Worm (Caenorhabditis elegans) whole organism, late embryonic: ENCODE data around the gene cwf-19L1.
"Not testable (repeated sequence)": the region's sequence is repeated elsewhere in the genome, so short reads cannot be mapped to it uniquely, and the experiment has no call there.

Source experiments
- C08G9.2 ChIP-seq: sonication (generic microtip); optimal IDR thresholded peaks from 2 replicates; lab custom pipeline; 2016; ENCODE audit warnings: mild to moderate bottlenecking, missing genetic modification characterization, moderate library complexity, missing compliant biosample characterization
- F13H6.1 ChIP-seq: sonication (generic microtip); optimal IDR thresholded peaks from 2 replicates; lab custom pipeline; 2016; ENCODE audit warnings: missing genetic modification characterization, missing compliant biosample characterization
- K02D7.2 ChIP-seq: sonication (generic microtip); optimal IDR thresholded peaks from 2 replicates; lab custom pipeline; 2017; ENCODE audit warnings: mild to moderate bottlenecking, missing genetic modification characterization, missing compliant biosample characterization
- K09A11.1 ChIP-seq: sonication (generic microtip); optimal IDR thresholded peaks from 2 replicates; lab custom pipeline; 2017; ENCODE audit warnings: antibody characterized with exemption, mild to moderate bottlenecking, missing genetic modification characterization, missing compliant biosample characterization; ENCODE audit not compliant: insufficient read depth
- ahr-1 ChIP-seq: sonication (generic microtip); optimal IDR thresholded peaks from 2 replicates; lab custom pipeline; 2016; ENCODE audit warnings: missing genetic modification characterization, missing compliant biosample characterization
- ama-1 ChIP-seq: fragments of 150-350 bp; optimal IDR thresholded peaks from 2 replicates; lab custom pipeline; 2014
- ceh-14 ChIP-seq: sonication (generic microtip); optimal IDR thresholded peaks from 2 replicates; lab custom pipeline; 2016; ENCODE audit warnings: missing genotype, missing genetic modification characterization, missing compliant biosample characterization
- ceh-24 ChIP-seq: sonication (generic microtip); optimal IDR thresholded peaks from 2 replicates; lab custom pipeline; 2016; ENCODE audit warnings: mild to moderate bottlenecking, missing genetic modification characterization, missing compliant biosample characterization
- ceh-30 ChIP-seq: fragments of 150-350 bp; optimal IDR thresholded peaks from 2 replicates; lab custom pipeline; 2014; ENCODE audit warnings: missing biosample characterization, missing genetic modification characterization
- ceh-31 ChIP-seq: sonication (generic microtip); optimal IDR thresholded peaks from 2 replicates; lab custom pipeline; 2016; ENCODE audit warnings: missing genetic modification characterization, missing compliant biosample characterization
- ceh-45 ChIP-seq: fragments of 200-800 bp; sonication (Bioruptor generic); IDR thresholded peaks from 2 replicates; pipeline ENCODE4 v1.3.6; 2022; ENCODE audit warnings: missing genetic modification reagents, missing genetic modification characterization, missing compliant biosample characterization
- ceh-48 ChIP-seq: sonication (generic microtip); optimal IDR thresholded peaks from 2 replicates; lab custom pipeline; 2016; ENCODE audit warnings: missing genetic modification characterization, inconsistent platforms, missing compliant biosample characterization
- ceh-6 ChIP-seq: fragments of 200-800 bp; sonication (Bioruptor generic); optimal IDR thresholded peaks from 2 replicates; lab custom pipeline; 2018; ENCODE audit warnings: mild to moderate bottlenecking, missing genetic modification characterization, missing compliant biosample characterization
- ceh-9 ChIP-seq: sonication (generic microtip); optimal IDR thresholded peaks from 2 replicates; lab custom pipeline; 2016; ENCODE audit warnings: mild to moderate bottlenecking, missing genetic modification characterization, inconsistent platforms, missing compliant biosample characterization
- elt-2 ChIP-seq: sonication (generic microtip); optimal IDR thresholded peaks from 2 replicates; lab custom pipeline; 2016; ENCODE audit warnings: missing genetic modification reagents, missing genetic modification characterization, missing compliant biosample characterization
- elt-4 ChIP-seq: sonication (generic microtip); optimal IDR thresholded peaks from 2 replicates; lab custom pipeline; 2016; ENCODE audit warnings: missing genetic modification characterization, missing compliant biosample characterization
- ets-4 ChIP-seq: sonication (generic microtip); optimal IDR thresholded peaks from 2 replicates; lab custom pipeline; 2016; ENCODE audit warnings: missing genetic modification characterization, missing compliant biosample characterization
- eyg-1 ChIP-seq: sonication (generic microtip); optimal IDR thresholded peaks from 2 replicates; lab custom pipeline; 2016; ENCODE audit warnings: missing genotype, missing genetic modification characterization, missing compliant biosample characterization
- fkh-10 ChIP-seq: fragments of 150-350 bp; optimal IDR thresholded peaks from 2 replicates; lab custom pipeline; 2014; ENCODE audit warnings: missing biosample characterization, missing genetic modification reagents, missing genetic modification characterization
- gmeb-2 ChIP-seq: sonication (generic microtip); optimal IDR thresholded peaks from 2 replicates; lab custom pipeline; 2016; ENCODE audit warnings: missing genetic modification characterization, inconsistent platforms, missing compliant biosample characterization
- hlh-13 ChIP-seq: fragments of 200-800 bp; sonication (Bioruptor generic); optimal IDR thresholded peaks from 2 replicates; lab custom pipeline; 2018; ENCODE audit warnings: mild to moderate bottlenecking, missing genetic modification characterization, missing compliant biosample characterization
- hlh-6 ChIP-seq: sonication (generic microtip); optimal IDR thresholded peaks from 2 replicates; lab custom pipeline; 2016; ENCODE audit warnings: missing genotype, missing genetic modification characterization, missing compliant biosample characterization
- lim-6 ChIP-seq: sonication (generic microtip); optimal IDR thresholded peaks from 2 replicates; lab custom pipeline; 2016; ENCODE audit warnings: missing genetic modification characterization, missing compliant biosample characterization
- lin-11 ChIP-seq: fragments of 200-800 bp; sonication (Bioruptor generic); optimal IDR thresholded peaks from 2 replicates; lab custom pipeline; 2018; ENCODE audit warnings: mild to moderate bottlenecking, missing genetic modification characterization, missing compliant biosample characterization
- mec-3 ChIP-seq: sonication (generic microtip); optimal IDR thresholded peaks from 2 replicates; lab custom pipeline; 2016; ENCODE audit warnings: borderline replicate concordance, missing genetic modification characterization, missing compliant biosample characterization
- nfya-1 ChIP-seq: sonication (generic microtip); optimal IDR thresholded peaks from 2 replicates; lab custom pipeline; 2017; ENCODE audit warnings: missing genetic modification characterization, mild to moderate bottlenecking, missing compliant biosample characterization, antibody characterized with exemption, moderate library complexity
- nhr-232 ChIP-seq: sonication (generic microtip); optimal IDR thresholded peaks from 2 replicates; lab custom pipeline; 2016; ENCODE audit warnings: missing genetic modification characterization, missing compliant biosample characterization
- pax-1 ChIP-seq: fragments of 150-350 bp; optimal IDR thresholded peaks from 2 replicates; lab custom pipeline; 2014; ENCODE audit warnings: missing biosample characterization, missing genetic modification characterization
- pha-2 ChIP-seq: sonication (generic microtip); optimal IDR thresholded peaks from 2 replicates; lab custom pipeline; 2017; ENCODE audit warnings: mild to moderate bottlenecking, missing genetic modification characterization, missing compliant biosample characterization
- pqm-1 ChIP-seq: sonication (generic microtip); optimal IDR thresholded peaks from 2 replicates; lab custom pipeline; 2016; ENCODE audit warnings: missing genetic modification characterization, missing compliant biosample characterization
- pros-1 ChIP-seq: fragments of 150-350 bp; optimal IDR thresholded peaks from 2 replicates; lab custom pipeline; 2014; ENCODE audit warnings: missing biosample characterization, missing genetic modification reagents, missing genetic modification characterization
- ref-2 ChIP-seq: sonication (generic microtip); optimal IDR thresholded peaks from 2 replicates; lab custom pipeline; 2016; ENCODE audit warnings: missing genetic modification characterization, missing compliant biosample characterization
- sdc-2 ChIP-seq: sonication (generic microtip); optimal IDR thresholded peaks from 2 replicates; lab custom pipeline; 2016; ENCODE audit warnings: missing genotype, missing genetic modification characterization, missing compliant biosample characterization
- sox-2 ChIP-seq: fragments of 200-800 bp; sonication (Bioruptor generic); IDR thresholded peaks from 2 replicates; pipeline ENCODE4 v1.3.6; 2022; ENCODE audit warnings: missing genetic modification reagents, missing genetic modification characterization, missing compliant biosample characterization
- syd-9 ChIP-seq: sonication (generic microtip); optimal IDR thresholded peaks from 2 replicates; lab custom pipeline; 2016; ENCODE audit warnings: mild to moderate bottlenecking, missing genetic modification characterization, moderate library complexity, missing compliant biosample characterization
- tbx-2 ChIP-seq: sonication (generic microtip); optimal IDR thresholded peaks from 2 replicates; lab custom pipeline; 2016; ENCODE audit warnings: missing genetic modification characterization, missing compliant biosample characterization
- tbx-7 ChIP-seq: sonication (generic microtip); optimal IDR thresholded peaks from 2 replicates; lab custom pipeline; 2016; ENCODE audit warnings: missing genotype, missing genetic modification characterization, missing compliant biosample characterization
- unc-3 ChIP-seq, 2 experiments: fragments of 200-800 bp in 1 of 2; sonication (Bioruptor generic) in 1 of 2; sonication (generic microtip) in 1 of 2; conservative IDR thresholded peaks in 1 of 2; optimal IDR thresholded peaks in 1 of 2; 2 replicates each; pipeline versions ENCODE4 v1.3.6 to Lab custom; 2016 to 2022; ENCODE audit warnings: missing compliant biosample characterization in 2 of 2, missing genetic modification characterization in 2 of 2, missing genetic modification reagents in 1 of 2
- unc-42 ChIP-seq: sonication (generic microtip); optimal IDR thresholded peaks from 2 replicates; lab custom pipeline; 2016; ENCODE audit warnings: missing genotype, missing genetic modification characterization, missing compliant biosample characterization
- unc-86 ChIP-seq: sonication (generic microtip); optimal IDR thresholded peaks from 2 replicates; lab custom pipeline; 2016; ENCODE audit warnings: missing genetic modification characterization, missing compliant biosample characterization

Gene cwf-19L1

ce11 chrV:6069968-6070367 is 37.7 kb upstream of the cwf-19L1 start, which contains the start of gene fbxa-214:
fbxa-214 (minus strand) TSS chrV:6070068.
- not testable (repeated sequence) for TF ChIP-seq tbx-7; ceh-6; fkh-10 (GFP tag; lab: Kevin White, UChicago)

DNA sequence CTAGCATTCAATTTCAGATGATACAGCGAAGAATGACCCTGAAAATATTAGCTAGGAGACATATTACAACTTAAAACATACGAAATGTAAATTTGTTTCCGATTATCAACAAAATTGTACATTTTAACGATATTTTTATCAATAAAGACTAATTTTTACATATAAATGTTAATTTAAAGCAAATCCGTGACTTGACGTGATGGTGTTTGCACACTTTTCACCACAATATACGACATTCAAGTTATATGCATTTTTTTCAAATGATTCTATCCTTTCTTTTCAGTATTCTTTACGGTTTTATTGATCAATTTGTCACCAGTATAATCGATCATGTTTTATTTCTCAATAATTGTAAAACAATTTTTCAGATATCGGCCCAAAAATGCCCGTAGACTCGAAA is 11.8 kb upstream of the cwf-19L1 start, which contains the start of gene Y38A10A.7:
Gene Y38A10A.7 (plus strand): TSS at position 369 of the 400 bp plus-strand sequence.
- no peak for TF ChIP-seq K09A11.1 (tag; lab: Kevin White, UChicago)
- no peak for TF ChIP-seq nfya-1 (tag; lab: Kevin White, UChicago)
- no peak for TF ChIP-seq ceh-48 (tag; lab: Kevin White, UChicago)
- TF ChIP-seq unc-86, result no peak
- no peak for TF ChIP-seq sox-2 (GFP tag; lab: Robert Waterston, UW)
- TF ChIP-seq tbx-2 (tag; lab: Kevin White, UChicago), result no peak
- TF ChIP-seq ceh-14 (tag; lab: Kevin White, UChicago), result no peak
- no peak for TF ChIP-seq K02D7.2
- no peak for TF ChIP-seq elt-4 (tag; lab: Kevin White, UChicago)
- no peak for TF ChIP-seq ahr-1 (tag; lab: Kevin White, UChicago)
- TF ChIP-seq pax-1 (tag; lab: Kevin White, UChicago), result no peak
- no peak for TF ChIP-seq C08G9.2
- no peak for TF ChIP-seq ceh-30 (tag; lab: Kevin White, UChicago)
- no peak for TF ChIP-seq pqm-1 (tag; lab: Kevin White, UChicago)
- TF ChIP-seq unc-42, result no peak
- TF ChIP-seq hlh-6 (tag; lab: Kevin White, UChicago), result no peak
- no peak for TF ChIP-seq sdc-2
- TF ChIP-seq lin-11, result no peak
- no peak for TF ChIP-seq ceh-9 (tag; lab: Kevin White, UChicago)
- no peak for TF ChIP-seq ceh-24 (tag; lab: Kevin White, UChicago)

DNA sequence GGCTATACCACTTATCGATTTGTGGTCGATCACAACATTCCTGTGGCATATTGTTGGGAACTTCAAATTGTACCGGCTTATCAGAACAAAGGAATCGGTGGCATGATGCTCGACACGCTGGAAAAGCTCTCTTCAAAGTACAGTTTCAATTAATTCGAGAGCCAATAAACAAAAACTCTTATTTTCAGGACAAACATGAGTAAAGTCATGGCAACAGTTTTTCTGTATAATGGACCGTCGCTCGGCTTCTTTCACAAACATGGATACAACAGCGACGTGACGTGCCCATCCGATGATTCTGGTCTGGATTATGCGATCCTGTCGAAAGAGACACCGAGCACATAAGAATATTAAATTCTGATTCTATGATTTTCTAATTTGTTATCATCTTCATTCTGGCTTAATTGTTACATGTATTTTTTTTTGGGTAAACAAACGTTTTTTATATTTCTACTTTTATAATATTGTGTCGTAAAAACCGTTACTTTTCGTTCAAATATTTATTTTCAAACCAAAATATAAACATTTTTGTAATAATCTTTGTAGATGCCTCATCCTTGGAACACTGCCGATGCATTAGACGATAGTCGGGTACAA is 11.0 kb upstream of the cwf-19L1 start, which contains the start of gene smut-1:
Gene smut-1 (plus strand): TSS at position 547 of the 597 bp plus-strand sequence.
- TF ChIP-seq hlh-13 (GFP tag; lab: Kevin White, UChicago) (no peak), lim-6 (tag; lab: Kevin White, UChicago) (no peak), ref-2 (tag; lab: Kevin White, UChicago) (no peak), pqm-1 (tag; lab: Kevin White, UChicago) (no peak), nfya-1 (tag; lab: Kevin White, UChicago) (no peak), gmeb-2 (tag; lab: Kevin White, UChicago) (no peak), pha-2 (tag; lab: Kevin White, UChicago) (no peak), lin-11 (no peak), nhr-232 (no peak), elt-4 (tag; lab: Kevin White, UChicago) (no peak), pros-1 (tag; lab: Kevin White, UChicago) (no peak), unc-86 (no peak), ets-4 (tag; lab: Kevin White, UChicago) (no peak), eyg-1 (tag; lab: Kevin White, UChicago) (no peak), ceh-45 (GFP tag; lab: Robert Waterston, UW) (no peak), F13H6.1 (tag; lab: Kevin White, UChicago) (no peak), mec-3 (tag; lab: Kevin White, UChicago) (no peak), K02D7.2 (no peak), ceh-31 (tag; lab: Kevin White, UChicago) (no peak)

DNA sequence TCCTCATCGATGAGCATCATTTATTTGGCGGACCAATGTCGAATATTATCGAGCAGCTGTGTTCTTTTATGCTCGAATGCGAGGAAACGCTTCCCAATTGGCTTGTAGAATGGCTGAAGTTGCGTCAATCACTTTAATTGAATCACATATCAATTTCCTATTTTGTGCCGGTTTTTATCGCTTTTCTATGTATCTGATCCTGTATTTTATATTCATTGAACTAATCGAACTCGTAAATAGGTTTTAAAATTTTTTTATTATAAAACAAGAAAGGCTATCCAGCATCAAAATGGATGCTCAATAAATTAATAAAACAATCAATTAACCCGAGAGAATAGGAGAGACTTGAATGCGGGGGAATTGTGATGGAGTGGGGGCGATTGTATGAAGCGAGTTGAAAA is 8.9 kb upstream of the cwf-19L1 start:
- TF ChIP-seq syd-9 (tag; lab: Kevin White, UChicago) (peak; percentile 1), unc-3 (GFP tag; conservative IDR thresholded peaks at IDR 0.05; lab: Robert Waterston, UW) (no peak), unc-3 (tag; optimal IDR thresholded peaks at IDR 0.05; lab: Kevin White, UChicago) (no peak), ceh-31 (tag; lab: Kevin White, UChicago) (no peak), pha-2 (tag; lab: Kevin White, UChicago) (peak; percentile 16), unc-42 (peak; percentile 16), elt-2 (tag; lab: Kevin White, UChicago) (peak; percentile 28), ama-1 (lab: Kevin White, UChicago) (peak; percentile 93)
